Worm (Caenorhabditis elegans): Measurements from ENCODE around the gene aat-1.

DNA sequence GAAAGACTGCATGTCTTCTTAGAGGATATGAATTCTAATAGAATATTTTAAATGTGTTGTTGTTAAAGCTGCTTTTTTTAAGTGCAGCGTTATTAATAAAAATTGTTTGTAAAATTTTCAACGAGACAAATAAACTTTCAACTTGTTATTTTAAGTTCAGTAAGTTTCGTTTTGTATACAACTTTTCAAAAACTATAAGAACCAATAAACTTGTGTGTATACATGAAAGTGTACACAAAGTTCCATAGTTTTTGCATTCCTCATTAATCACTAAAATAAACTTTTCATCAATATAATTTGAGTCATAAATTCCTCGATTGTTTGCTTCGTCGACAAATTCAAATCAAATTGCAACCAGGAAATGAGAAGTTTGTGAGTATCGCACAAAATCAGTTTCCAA lies 47.2 kb upstream of the aat-1 start, which contains the start of gene srm-3:
- TF ChIP-seq W03F9.2 (tag; optimal IDR thresholded peaks at IDR 0.05) (no peak), him-1 (tag; optimal IDR thresholded peaks at IDR 0.05) (no peak), dao-5 (tag; optimal IDR thresholded peaks at IDR 0.05) (no peak)
